Worm (Caenorhabditis elegans) whole organism, late embryonic: Measurements from ENCODE around the gene bet-2.

Experiments
- K02D7.2 ChIP-seq: sonication (generic microtip); optimal IDR thresholded peaks from 2 replicates; lab custom pipeline; 2017; ENCODE audit warnings: mild to moderate bottlenecking, missing genetic modification characterization, missing compliant biosample characterization
- T23F11.4 ChIP-seq: fragments of 200-800 bp; sonication (Bioruptor generic); optimal IDR thresholded peaks from 2 replicates; lab custom pipeline; 2018; ENCODE audit warnings: mild to moderate bottlenecking, missing genetic modification characterization, missing compliant biosample characterization
- ceh-19 ChIP-seq: fragments of 200-800 bp; sonication (Bioruptor generic); optimal IDR thresholded peaks from 2 replicates; lab custom pipeline; 2018; ENCODE audit warnings: mild to moderate bottlenecking, missing genetic modification characterization, missing compliant biosample characterization
- elt-2 ChIP-seq: sonication (generic microtip); optimal IDR thresholded peaks from 2 replicates; lab custom pipeline; 2016; ENCODE audit warnings: missing genetic modification reagents, missing genetic modification characterization, missing compliant biosample characterization
- lin-11 ChIP-seq: fragments of 200-800 bp; sonication (Bioruptor generic); optimal IDR thresholded peaks from 2 replicates; lab custom pipeline; 2018; ENCODE audit warnings: mild to moderate bottlenecking, missing genetic modification characterization, missing compliant biosample characterization
- mec-3 ChIP-seq: sonication (generic microtip); optimal IDR thresholded peaks from 2 replicates; lab custom pipeline; 2016; ENCODE audit warnings: borderline replicate concordance, missing genetic modification characterization, missing compliant biosample characterization
- nhr-11 ChIP-seq: fragments of 150-350 bp; optimal IDR thresholded peaks from 2 replicates; lab custom pipeline; 2014; ENCODE audit warnings: missing biosample characterization, missing genetic modification characterization
- odd-2 ChIP-seq: sonication (generic microtip); optimal IDR thresholded peaks from 2 replicates; lab custom pipeline; 2017; ENCODE audit warnings: antibody characterized with exemption, mild to moderate bottlenecking, missing genetic modification characterization, missing compliant biosample characterization
- pax-1 ChIP-seq: fragments of 150-350 bp; optimal IDR thresholded peaks from 2 replicates; lab custom pipeline; 2014; ENCODE audit warnings: missing biosample characterization, missing genetic modification characterization
- sox-4 ChIP-seq: sonication (generic microtip); optimal IDR thresholded peaks from 2 replicates; lab custom pipeline; 2017; ENCODE audit warnings: mild to moderate bottlenecking, missing genetic modification characterization, inconsistent platforms, missing compliant biosample characterization
- tbx-7 ChIP-seq: sonication (generic microtip); optimal IDR thresholded peaks from 2 replicates; lab custom pipeline; 2016; ENCODE audit warnings: missing genotype, missing genetic modification characterization, missing compliant biosample characterization
- ttx-3 ChIP-seq: sonication (generic microtip); optimal IDR thresholded peaks from 2 replicates; lab custom pipeline; 2016; ENCODE audit warnings: missing genetic modification reagents, missing genetic modification characterization, missing compliant biosample characterization

DNA sequence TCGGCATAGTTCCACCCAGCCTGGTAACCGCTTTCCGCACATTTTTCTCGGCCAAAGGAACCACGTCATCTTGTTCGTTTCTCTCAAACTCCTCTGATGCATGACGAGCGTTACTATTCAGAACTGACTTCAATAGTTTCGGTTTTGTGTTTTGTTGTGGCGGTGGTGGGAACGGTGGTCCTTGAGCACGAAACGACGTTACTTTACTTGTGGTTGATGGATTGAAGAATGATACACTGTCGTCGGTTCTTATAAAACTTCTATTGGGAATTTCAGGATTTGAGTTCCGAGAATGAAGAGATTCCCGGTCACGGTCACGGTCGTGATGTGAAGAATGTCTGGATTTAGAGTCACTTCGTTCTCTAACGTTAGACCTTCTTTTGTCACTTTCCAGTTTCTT, 40.8 kb downstream of the bet-2 start:
- no peak for TF ChIP-seq pax-1 (tag; lab: Kevin White, UChicago)
- TF ChIP-seq mec-3 (tag; lab: Kevin White, UChicago) = no peak
- no peak for TF ChIP-seq nhr-11 (tag; lab: Kevin White, UChicago)
- no peak for TF ChIP-seq ttx-3 (tag; lab: Kevin White, UChicago)
- TF ChIP-seq odd-2 = no peak
- TF ChIP-seq tbx-7 (tag; lab: Kevin White, UChicago) = no peak
- no peak for TF ChIP-seq K02D7.2
- TF ChIP-seq lin-11 (tag; lab: Kevin White, UChicago) = no peak
- no peak for TF ChIP-seq elt-2 (tag; lab: Kevin White, UChicago)
- TF ChIP-seq T23F11.4 (GFP tag; lab: Kevin White, UChicago) = no peak
- TF ChIP-seq sox-4 (tag; lab: Kevin White, UChicago) = no peak
- TF ChIP-seq ceh-19 = no peak
